Worm (Caenorhabditis elegans): ENCODE measurements around the gene ZK418.10.

Gene ZK418.10

DNA sequence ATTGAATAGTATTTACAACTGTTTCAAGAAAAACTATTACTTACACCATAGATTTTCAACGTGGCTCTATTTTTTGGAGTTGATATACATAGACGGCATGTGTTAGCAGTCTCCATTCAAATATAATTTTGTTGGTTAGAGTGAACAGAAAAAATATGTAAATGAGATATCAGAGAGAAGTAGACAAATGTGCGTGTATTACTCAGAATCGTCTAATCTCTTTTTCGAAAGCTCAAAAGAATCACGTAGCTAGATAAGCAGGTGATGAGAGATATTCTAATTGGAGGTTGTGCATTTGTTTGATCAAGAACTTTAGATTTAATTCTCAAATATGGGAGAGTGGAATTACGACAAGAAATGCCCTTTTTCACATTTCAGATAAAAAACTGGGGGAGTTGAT lies at the start of gene ZK418.10:
TSS of gene ZK418.10 (minus strand) at position 148 of the 400 bp plus-strand sequence.
- no peak for TF ChIP-seq unc-130 (tag; optimal IDR thresholded peaks at IDR 0.05)
- peak; percentile 97 for TF ChIP-seq dsc-1 (tag; optimal IDR thresholded peaks at IDR 0.05)
- TF ChIP-seq swsn-7 (tag; optimal IDR thresholded peaks at IDR 0.05), result peak; percentile 35
- no peak for TF ChIP-seq fos-1 (tag; optimal IDR thresholded peaks at IDR 0.05)
- peak; percentile 67 for TF ChIP-seq nhr-47 (tag; optimal IDR thresholded peaks at IDR 0.05)
- no peak for TF ChIP-seq ets-5 (GFP tag; IDR thresholded peaks at IDR 0.05)
- TF ChIP-seq efl-1 (optimal IDR thresholded peaks at IDR 0.05), result no peak
- TF ChIP-seq efl-1 (GFP tag; optimal IDR thresholded peaks at IDR 0.05 in 1 of 2), result peak in 1 of 2 experiments; percentile 45
- no peak for TF ChIP-seq fkh-4 (tag; optimal IDR thresholded peaks at IDR 0.05; ENCODE audit: borderline replicate concordance)
- no peak for TF ChIP-seq vab-15 (tag; optimal IDR thresholded peaks at IDR 0.05)
- TF ChIP-seq fkh-8 (tag; optimal IDR thresholded peaks at IDR 0.05), result peak; percentile 91
- TF ChIP-seq aha-1 (tag; optimal IDR thresholded peaks at IDR 0.05), result no peak
- TF ChIP-seq pax-3 (tag; optimal IDR thresholded peaks at IDR 0.05), result peak; percentile 45
- TF ChIP-seq nhr-71 (tag; optimal IDR thresholded peaks at IDR 0.05), result peak; percentile 65
- TF ChIP-seq blmp-1 (tag; optimal IDR thresholded peaks at IDR 0.05), result no peak
- TF ChIP-seq nhr-20 (tag; optimal IDR thresholded peaks at IDR 0.05), result peak; percentile 24
- TF ChIP-seq lsy-2 (tag; optimal IDR thresholded peaks at IDR 0.05), result peak in 1 of 2 experiments; percentile 21
- TF ChIP-seq nhr-90 (tag; optimal IDR thresholded peaks at IDR 0.05; ENCODE audit: poor library complexity), result no peak
- TF ChIP-seq unc-30 (tag; optimal IDR thresholded peaks at IDR 0.05), result no peak
- TF ChIP-seq sox-4 (tag; optimal IDR thresholded peaks at IDR 0.05), result peak; percentile 68

- TF ChIP-seq grh-1 (GFP tag; IDR thresholded peaks at IDR 0.05) (no peak), efl-1 (optimal IDR thresholded peaks at IDR 0.05) (no peak), efl-1 (GFP tag; optimal IDR thresholded peaks at IDR 0.05 in 1 of 2) (peak in 1 of 2 experiments; percentile 39)
Measured at ce11 chrIII:7138178-7138577, 47.7 kb upstream of the ZK418.10 start, which contains the start of gene B0280.11. TSS of gene B0280.11 (minus strand) at chrIII:7138278.

DNA sequence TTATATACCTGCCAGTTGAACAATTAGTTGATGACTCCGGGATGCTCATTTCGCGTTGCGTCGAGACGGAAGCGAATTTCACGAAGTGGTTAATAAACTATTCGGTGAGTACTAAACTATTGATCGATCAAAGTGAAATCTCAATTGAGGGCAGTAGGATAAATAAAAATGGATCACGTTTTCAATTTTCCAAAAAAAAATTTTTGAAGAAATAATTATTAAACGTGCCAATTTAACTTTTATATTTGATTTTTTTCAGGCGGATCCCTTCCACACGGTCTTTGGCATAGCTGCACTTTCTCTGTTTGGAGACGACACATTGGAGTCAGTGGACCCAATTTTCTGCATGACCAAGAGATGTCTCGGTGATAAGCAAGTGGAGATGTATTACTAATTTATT lies 45.5 kb upstream of the ZK418.10 start, which contains the start of gene B0280.17:
TSS of gene B0280.17 (minus strand) at position 101 of the 400 bp plus-strand sequence.
- TF ChIP-seq unc-30 (tag; optimal IDR thresholded peaks at IDR 0.05) (no peak), isw-1 (GFP tag; IDR thresholded peaks at IDR 0.05) (no peak), nhr-71 (tag; optimal IDR thresholded peaks at IDR 0.05) (no peak), nhr-90 (tag; optimal IDR thresholded peaks at IDR 0.05; ENCODE audit: poor library complexity) (no peak), lsy-2 (tag; optimal IDR thresholded peaks at IDR 0.05) (no peak), pax-3 (tag; optimal IDR thresholded peaks at IDR 0.05) (no peak), ceh-82 (tag; optimal IDR thresholded peaks at IDR 0.05) (no peak), snu-23 (GFP tag; optimal IDR thresholded peaks at IDR 0.05) (no peak), hpl-2 (GFP tag; optimal IDR thresholded peaks at IDR 0.05) (no peak), vab-15 (tag; optimal IDR thresholded peaks at IDR 0.05) (no peak), C16A3.4 (tag; optimal IDR thresholded peaks at IDR 0.05) (no peak), mep-1 (tag; optimal IDR thresholded peaks at IDR 0.05) (no peak), ces-1 (GFP tag; optimal IDR thresholded peaks at IDR 0.05) (no peak), unc-130 (tag; optimal IDR thresholded peaks at IDR 0.05) (no peak), nhr-19 (GFP tag; conservative IDR thresholded peaks at IDR 0.05) (no peak), lin-13 (GFP tag; optimal IDR thresholded peaks at IDR 0.05) (no peak), tlp-1 (tag; optimal IDR thresholded peaks at IDR 0.05) (no peak), jun-1 (tag; optimal IDR thresholded peaks at IDR 0.05) (no peak), Y116A8C.19 (tag; optimal IDR thresholded peaks at IDR 0.05; ENCODE audit: borderline replicate concordance) (no peak), efl-3 (GFP tag; optimal IDR thresholded peaks at IDR 0.05) (no peak)

- TF ChIP-seq ztf-4 (tag; optimal IDR thresholded peaks at IDR 0.05) (no peak), efl-1 (optimal IDR thresholded peaks at IDR 0.05) (peak; percentile 2 to 67), efl-1 (GFP tag; optimal IDR thresholded peaks at IDR 0.05 in 1 of 2) (peak; percentile 75 to 97), nhr-237 (tag; optimal IDR thresholded peaks at IDR 0.05) (no peak), hpl-2 (GFP tag; optimal IDR thresholded peaks at IDR 0.05) (no peak), sptf-1 (tag; optimal IDR thresholded peaks at IDR 0.05) (no peak), mef-2 (tag; optimal IDR thresholded peaks at IDR 0.05) (no peak), nhr-20 (tag; optimal IDR thresholded peaks at IDR 0.05) (no peak), blmp-1 (tag; optimal IDR thresholded peaks at IDR 0.05) (peak; percentile 19), snu-23 (GFP tag; optimal IDR thresholded peaks at IDR 0.05) (peak; percentile 34), dpl-1 (GFP tag; optimal IDR thresholded peaks at IDR 0.05) (peak; percentile 58 to 79 (median 66)), tbx-2 (tag; optimal IDR thresholded peaks at IDR 0.05) (peak; percentile 9), ceh-82 (tag; optimal IDR thresholded peaks at IDR 0.05) (peak in 1 of 3 experiments; percentile 4), ztf-11 (tag; optimal IDR thresholded peaks at IDR 0.05) (no peak), tlp-1 (tag; optimal IDR thresholded peaks at IDR 0.05) (no peak), ets-5 (GFP tag; IDR thresholded peaks at IDR 0.05) (no peak), skn-1 (tag; optimal IDR thresholded peaks at IDR 0.05) (peak; percentile 21), lsy-2 (tag; optimal IDR thresholded peaks at IDR 0.05) (peak in 1 of 2 experiments; percentile 62), lin-35 (GFP tag; optimal IDR thresholded peaks at IDR 0.05) (peak; percentile 18 to 74), egl-13 (tag; optimal IDR thresholded peaks at IDR 0.05) (no peak)
Measured at ce11 chrIII:7133559-7133958, 43.1 kb upstream of the ZK418.10 start, which contains the start of the genes pot-1 and ggtb-1. TSS of gene pot-1 (minus strand) at chrIII:7133678. TSS of gene ggtb-1 (plus strand) at chrIII:7133766.
